Fruit fly (Drosophila melanogaster): ENCODE measurements around the gene CG42523.

Gene CG42523

dm6 chr2L:4811491-4812058, 48.9 kb downstream of the CG42523 start (continued):
- TF ChIP-seq Spps (tag; optimal IDR thresholded peaks at IDR 0.05) (no peak), CG30403 (GFP tag; optimal IDR thresholded peaks at IDR 0.05) (no peak), da (GFP tag; optimal IDR thresholded peaks at IDR 0.05) (no peak), bbx (GFP tag; IDR thresholded peaks at IDR 0.05; ENCODE audit: partially characterized antibody) (peak; percentile 88), CG10431 (GFP tag; optimal IDR thresholded peaks at IDR 0.05) (no peak), gfzf (GFP tag; optimal IDR thresholded peaks at IDR 0.05) (no peak), Hmx (GFP tag; optimal IDR thresholded peaks at IDR 0.05) (no peak), eve (GFP tag; optimal IDR thresholded peaks at IDR 0.05) (no peak), Antp (GFP tag; optimal IDR thresholded peaks at IDR 0.05) (no peak), Drgx (GFP tag; IDR thresholded peaks at IDR 0.05) (peak; percentile 69), Aef1 (GFP tag; IDR thresholded peaks at IDR 0.05) (no peak), CG31365 (tag; optimal IDR thresholded peaks at IDR 0.05) (peak; percentile 44), h (optimal IDR thresholded peaks at IDR 0.05) (no peak), CG3407 (GFP tag; optimal IDR thresholded peaks at IDR 0.05) (no peak), zen (tag; optimal IDR thresholded peaks at IDR 0.05) (no peak), TFAM (GFP tag; optimal IDR thresholded peaks at IDR 0.05) (no peak), CG10209 (GFP tag; optimal IDR thresholded peaks at IDR 0.05) (no peak), CG2202 (tag; optimal IDR thresholded peaks at IDR 0.05) (no peak), ttk (GFP tag; IDR thresholded peaks at IDR 0.05) (no peak), ara (GFP tag; IDR thresholded peaks at IDR 0.05) (no peak), CG7963 (GFP tag; IDR thresholded peaks at IDR 0.05; ENCODE audit: partially characterized antibody) (peak; percentile 71), bowl (GFP tag; IDR thresholded peaks at IDR 0.05) (no peak), CG3847 (GFP tag; IDR thresholded peaks at IDR 0.05) (no peak), Dfd (GFP tag; optimal IDR thresholded peaks at IDR 0.05) (peak in 1 of 2 experiments; percentile 33), HLH4C (GFP tag; IDR thresholded peaks at IDR 0.05; ENCODE audit: partially characterized antibody) (peak; percentile 60; the same call in 1 of the 3 replicates), ind (GFP tag; optimal IDR thresholded peaks at IDR 0.05) (no peak), CG14860 (GFP tag; IDR thresholded peaks at IDR 0.05; ENCODE audit: partially characterized antibody) (peak; percentile 51; the same call in 1 of the 3 replicates), CG11085 (GFP tag; IDR thresholded peaks at IDR 0.05) (no peak)

dm6 chr2L:4812261-4813022, 49.7 kb downstream of the CG42523 start, which contains the start of gene CG15629:
CG15629 (plus strand) TSS chr2L:4813009.
- TF ChIP-seq Xrp1 (GFP tag; IDR thresholded peaks at IDR 0.05) (no peak), zen (tag; optimal IDR thresholded peaks at IDR 0.05) (no peak), Atf3 (GFP tag; optimal IDR thresholded peaks at IDR 0.05) (no peak), eyg (GFP tag; optimal IDR thresholded peaks at IDR 0.05) (no peak), CG10543 (GFP tag; optimal IDR thresholded peaks at IDR 0.05) (peak; percentile 38), Fer3 (tag; optimal IDR thresholded peaks at IDR 0.05) (no peak), bab2 (GFP tag; optimal IDR thresholded peaks at IDR 0.05) (no peak), nom (GFP tag; optimal IDR thresholded peaks at IDR 0.05) (no peak), chinmo (GFP tag; IDR thresholded peaks at IDR 0.05; ENCODE audit: partially characterized antibody) (0 out of 4 replicates have a peak, but pooled peaks have one; percentile 24), Nf-YA (GFP tag; IDR thresholded peaks at IDR 0.05) (0 out of 2 replicates have a peak, but pooled peaks have one; percentile 49), sisA (GFP tag; IDR thresholded peaks at IDR 0.05) (no peak), CG30403 (GFP tag; optimal IDR thresholded peaks at IDR 0.05) (no peak), phol (tag; optimal IDR thresholded peaks at IDR 0.05) (no peak), Med (GFP tag) (peak; percentile 5), Spps (tag; optimal IDR thresholded peaks at IDR 0.05) (no peak), tna (GFP tag; IDR thresholded peaks at IDR 0.05; ENCODE audit: partially characterized antibody) (no peak), CG13775 (GFP tag; optimal IDR thresholded peaks at IDR 0.05) (no peak), CG2199 (GFP tag; IDR thresholded peaks at IDR 0.05) (0 out of 3 replicates have a peak, but pooled peaks have one; percentile 9), CTCF (GFP tag; optimal IDR thresholded peaks at IDR 0.05) (peak; percentile 14), sens (GFP tag) (peak; percentile 57), Bdp1 (GFP tag; optimal IDR thresholded peaks at IDR 0.05) (no peak), CG12236 (GFP tag; optimal IDR thresholded peaks at IDR 0.05) (no peak), E2f2 (GFP tag; IDR thresholded peaks at IDR 0.05) (no peak), Neu2 (GFP tag; optimal IDR thresholded peaks at IDR 0.05; ENCODE audit: borderline replicate concordance) (no peak), CG11247 (GFP tag; IDR thresholded peaks at IDR 0.05) (no peak)

Data from whole organism, embryonic.